Worm (Caenorhabditis elegans) whole organism, L2 larva: ENCODE data around the gene F14H12.17.

Experiments used
- ama-1 ChIP-seq: fragments of 150-350 bp; optimal IDR thresholded peaks from 2 replicates; lab custom pipeline; 2018; ENCODE audit warnings: inconsistent platforms
- egl-27 ChIP-seq: sonication (generic microtip); optimal IDR thresholded peaks from 3 replicates; lab custom pipeline; 2017; ENCODE audit warnings: missing biosample characterization, missing genetic modification reagents, missing genetic modification characterization
- fos-1 ChIP-seq: fragments of 150-350 bp; optimal IDR thresholded peaks from 2 replicates; lab custom pipeline; 2014; ENCODE audit warnings: missing biosample characterization, missing genetic modification characterization
- lin-39 ChIP-seq: fragments of 150-350 bp; optimal IDR thresholded peaks from 2 replicates; lab custom pipeline; 2014; ENCODE audit warnings: missing biosample characterization, missing genetic modification reagents, missing genetic modification characterization
- lsy-2 ChIP-seq, 2 experiments: fragments of 150-350 bp in 1 of 2; sonication (generic microtip) in 1 of 2; optimal IDR thresholded peaks; 2 replicates each; lab custom pipeline; 2014 to 2017; ENCODE audit warnings: missing biosample characterization in 2 of 2, missing genetic modification characterization in 2 of 2
- nhr-237 ChIP-seq: fragments of 150-350 bp; optimal IDR thresholded peaks from 2 replicates; lab custom pipeline; 2014; ENCODE audit warnings: missing biosample characterization, missing genetic modification characterization
- nhr-25 ChIP-seq: fragments of 150-350 bp; sonication (generic microtip); optimal IDR thresholded peaks from 3 replicates; lab custom pipeline; 2014; ENCODE audit warnings: missing biosample characterization, missing genetic modification characterization
- snpc-4 ChIP-seq: fragments of 150-350 bp; optimal IDR thresholded peaks from 2 replicates; lab custom pipeline; 2014; ENCODE audit warnings: missing biosample characterization, missing genetic modification characterization
- unc-39 ChIP-seq: fragments of 150-350 bp; optimal IDR thresholded peaks from 2 replicates; lab custom pipeline; 2014; ENCODE audit warnings: missing biosample characterization, missing genetic modification characterization
- unc-55 ChIP-seq: fragments of 150-350 bp; sonication (generic microtip); optimal IDR thresholded peaks from 3 replicates; lab custom pipeline; 2014; ENCODE audit warnings: missing biosample characterization, missing genetic modification reagents, missing genetic modification characterization
- unc-62 ChIP-seq: fragments of 150-350 bp; optimal IDR thresholded peaks from 2 replicates; lab custom pipeline; 2014; ENCODE audit warnings: missing biosample characterization, missing genetic modification reagents, missing genetic modification characterization
- zag-1 ChIP-seq: fragments of 150-350 bp; optimal IDR thresholded peaks from 2 replicates; lab custom pipeline; 2014; ENCODE audit warnings: missing biosample characterization, missing genetic modification characterization
- ztf-1 ChIP-seq: fragments of 200-800 bp; sonication (Bioruptor generic); conservative IDR thresholded peaks from 2 replicates; pipeline ENCODE4 v1.3.6; 2022; ENCODE audit warnings: missing genetic modification characterization, missing compliant biosample characterization
- ztf-11 ChIP-seq: sonication (generic microtip); optimal IDR thresholded peaks from 2 replicates; lab custom pipeline; 2017; ENCODE audit warnings: missing biosample characterization, missing genetic modification characterization

- TF ChIP-seq unc-62 (GFP tag; lab: Kevin White, UChicago) (no peak), unc-55 (GFP tag; lab: Kevin White, UChicago) (no peak), ztf-11 (tag; lab: Kevin White, UChicago) (no peak), lin-39 (tag; lab: Kevin White, UChicago) (no peak), unc-39 (tag; lab: Kevin White, UChicago) (no peak), zag-1 (tag; lab: Kevin White, UChicago) (no peak), lsy-2 (tag; optimal IDR thresholded peaks at IDR 0.05; lab: Kevin White, UChicago) (no peak), nhr-237 (tag; lab: Kevin White, UChicago) (no peak), egl-27 (tag; lab: Kevin White, UChicago) (no peak), nhr-25 (tag; lab: Kevin White, UChicago) (no peak), ztf-1 (GFP tag; lab: Robert Waterston, UW) (no peak), fos-1 (tag; lab: Kevin White, UChicago) (no peak), snpc-4 (tag; lab: Kevin White, UChicago) (no peak), ama-1 (no peak)
Measured at ce11 chrX:4376801-4377200, 13.7 kb upstream of the F14H12.17 start, which contains the start of gene R160.2.
